Fruit fly (Drosophila melanogaster): Measurements from ENCODE around the gene RpL22.

DNA sequence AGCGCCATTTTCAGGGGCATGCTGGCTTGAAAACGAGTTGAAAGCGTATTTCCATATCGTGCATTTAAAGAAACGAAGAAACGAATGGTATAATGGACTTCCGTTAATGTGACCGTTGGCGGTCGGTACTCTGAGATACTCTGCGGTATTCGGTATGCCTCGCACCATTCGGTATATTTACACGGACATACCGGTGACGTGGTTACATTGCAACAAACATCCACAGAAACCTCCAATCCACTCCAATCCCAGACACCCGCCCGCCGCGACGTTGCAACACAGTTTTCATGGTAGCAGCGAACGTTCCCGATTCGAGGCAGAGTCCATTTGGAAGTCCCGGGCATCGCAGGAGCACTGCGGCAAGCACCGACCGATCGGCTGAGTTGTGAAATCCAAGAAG, 41.0 kb upstream of the RpL22 start, which contains the start of gene Sec22:
- no peak for TF ChIP-seq h (optimal IDR thresholded peaks at IDR 0.05)
- TF ChIP-seq ttk (optimal IDR thresholded peaks at IDR 0.05) = no peak
- no peak for TF ChIP-seq Myc (optimal IDR thresholded peaks at IDR 0.05)
- no peak for TF ChIP-seq psq (optimal IDR thresholded peaks at IDR 0.05)
- TF ChIP-seq Sin3A (optimal IDR thresholded peaks at IDR 0.05) = no peak
